Fruit fly (Drosophila melanogaster): Measurements from ENCODE around the gene osi.

The osi gene

DNA sequence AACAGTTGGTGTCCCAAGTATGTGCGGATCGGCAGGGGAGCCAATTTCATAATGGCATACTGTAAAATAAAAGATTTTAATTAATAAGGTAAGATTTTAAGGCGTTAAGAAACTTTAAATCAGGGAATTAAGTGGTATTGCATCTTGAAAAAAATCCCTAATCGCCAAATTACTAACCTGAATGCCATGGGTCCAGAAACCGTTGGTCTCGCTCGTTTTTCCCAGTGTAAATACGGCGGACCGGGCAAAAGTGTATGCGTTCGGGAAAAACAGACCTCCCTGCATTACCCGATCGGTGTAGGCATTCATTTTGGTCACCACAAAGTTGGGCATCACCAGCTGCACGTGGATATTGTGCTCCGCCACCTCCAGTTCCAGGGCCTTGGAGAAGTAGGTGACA lies 44.4 kb downstream of the osi start:
- TF ChIP-seq noc (tag; optimal IDR thresholded peaks at IDR 0.05) = no peak

DNA sequence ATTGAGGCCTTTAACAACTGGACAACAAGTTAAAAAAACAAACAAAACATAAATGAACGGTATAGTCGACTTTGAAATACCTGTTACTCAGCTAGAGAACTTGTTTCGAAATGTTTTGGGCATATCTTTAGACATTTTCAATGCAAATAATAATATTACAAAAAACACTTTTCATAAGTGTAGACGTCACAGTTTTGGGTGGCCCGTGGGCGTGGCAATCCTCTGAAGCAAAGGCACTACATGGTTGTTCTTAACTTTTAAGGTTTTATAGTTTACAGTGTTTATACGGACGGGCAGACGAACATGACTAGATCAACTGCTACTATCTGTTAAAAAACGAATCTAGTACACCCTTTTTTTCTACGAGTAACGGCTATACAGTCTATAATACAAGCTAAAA lies 45.3 kb downstream of the osi start:
- TF ChIP-seq noc (tag; optimal IDR thresholded peaks at IDR 0.05) = no peak

DNA sequence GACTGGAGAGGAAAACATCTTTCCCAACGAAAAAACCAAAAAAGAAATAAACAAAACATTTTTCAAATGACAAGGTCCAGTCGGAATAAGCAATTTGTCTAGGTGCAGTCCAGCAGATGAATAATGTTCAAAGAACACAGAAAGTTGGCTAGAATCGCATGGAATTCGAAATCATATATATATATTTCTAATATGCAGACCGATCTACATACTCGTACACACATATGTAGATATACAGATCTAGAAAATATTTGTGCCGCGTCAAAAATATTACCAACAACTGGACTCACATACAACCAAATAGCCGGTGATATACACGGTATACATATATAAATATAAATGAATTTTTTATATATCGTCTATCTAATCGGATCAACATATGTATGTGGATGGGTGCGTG lies 48.1 kb downstream of the osi start:
- no peak for TF ChIP-seq noc (tag; optimal IDR thresholded peaks at IDR 0.05)

dm6 chr2L:16837672-16838071 lies 50.1 kb downstream of the osi start, which contains the start of the genes SclA and SclB:
TSS of gene SclA (plus strand) at chr2L:16837972.
TSS of gene SclB (plus strand) at chr2L:16837972.
- TF ChIP-seq noc (tag; optimal IDR thresholded peaks at IDR 0.05) = no peak

DNA sequence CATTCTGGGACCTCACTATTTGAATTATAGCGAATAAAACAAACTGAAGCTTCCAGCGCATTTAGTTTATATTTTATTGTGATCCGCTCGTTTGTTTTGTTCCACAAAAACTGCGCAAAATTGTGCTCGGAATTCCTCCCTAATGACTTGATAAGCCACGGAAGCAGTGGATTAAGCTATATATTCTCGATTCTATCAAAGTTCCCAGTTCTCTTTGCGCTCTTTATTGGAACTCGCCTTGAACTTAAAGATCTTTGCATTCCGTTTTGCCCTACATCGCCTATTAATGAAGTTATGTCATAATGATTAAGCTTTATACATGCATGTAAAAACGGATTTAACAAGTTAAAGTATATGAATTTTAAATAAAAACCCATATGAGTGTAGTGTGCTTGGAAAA lies 50.6 kb downstream of the osi start, which contains the start of gene Nepl9:
Nepl9 (minus strand) TSS at position 101 of the 400 bp plus-strand sequence.
- no peak for TF ChIP-seq noc (tag; optimal IDR thresholded peaks at IDR 0.05)
